Worm (Caenorhabditis elegans) whole organism, L4/young adult: Measurements from ENCODE around the gene ced-9.

Experiments
- W03F9.2 ChIP-seq: fragments of 150-350 bp; optimal IDR thresholded peaks from 2 replicates; lab custom pipeline; 2014; ENCODE audit warnings: missing biosample characterization, missing genetic modification characterization
- dao-5 ChIP-seq: sonication (generic microtip); optimal IDR thresholded peaks from 2 replicates; lab custom pipeline; 2016; ENCODE audit warnings: missing genotype, missing genetic modification characterization, moderate library complexity, missing compliant biosample characterization

DNA sequence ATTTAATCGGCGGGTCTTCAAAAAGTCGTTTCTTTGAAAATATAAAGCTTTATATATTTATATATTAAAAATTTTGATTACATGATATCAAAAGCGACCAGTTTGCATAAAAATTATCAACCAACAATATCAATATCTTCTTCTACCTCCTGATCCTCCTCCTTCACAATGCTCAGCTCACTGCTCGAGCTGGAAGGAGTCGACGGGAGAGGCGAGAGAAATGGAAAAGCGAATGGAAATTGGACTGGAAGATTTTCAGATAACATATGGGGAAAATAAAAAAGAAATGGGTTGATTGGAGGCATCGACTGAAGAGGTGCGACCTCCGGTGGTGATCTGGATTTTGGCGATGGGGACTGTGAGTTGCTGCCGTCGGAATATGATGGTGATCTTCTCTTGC is 5.0 kb downstream of the ced-9 start:
- TF ChIP-seq W03F9.2 (tag; lab: Kevin White, UChicago): no peak
- TF ChIP-seq dao-5 (tag; lab: Kevin White, UChicago): no peak
